Worm (Caenorhabditis elegans): Measurements from ENCODE around the gene F41F3.8.

- TF ChIP-seq hmg-1.1 (GFP tag; IDR thresholded peaks at IDR 0.05) (no peak), set-16 (GFP tag; IDR thresholded peaks at IDR 0.05) (no peak), ztf-11 (tag; optimal IDR thresholded peaks at IDR 0.05) (no peak), pha-4 (GFP tag; IDR thresholded peaks at IDR 0.05) (no peak), pha-4 (tag; optimal IDR thresholded peaks at IDR 0.05) (no peak), aly-2 (tag; optimal IDR thresholded peaks at IDR 0.05) (no peak), zip-11 (GFP tag; IDR thresholded peaks at IDR 0.05) (no peak), unc-130 (GFP tag; optimal IDR thresholded peaks at IDR 0.05) (no peak), nhr-237 (tag; optimal IDR thresholded peaks at IDR 0.05) (no peak), mep-1 (tag; optimal IDR thresholded peaks at IDR 0.05) (no peak), fkh-10 (GFP tag; optimal IDR thresholded peaks at IDR 0.05) (no peak)
These were observed 35.5 kb downstream of the F41F3.8 start for ce11 chrV:4684137-4684536.

Measured in whole organism, L4 larva.